Worm (Caenorhabditis elegans) whole organism, L4 larva: ENCODE results near the gene gcy-27.

Experiments used
- egl-27 ChIP-seq: sonication (generic microtip); optimal IDR thresholded peaks from 3 replicates; lab custom pipeline; 2017; ENCODE audit warnings: missing biosample characterization, missing genetic modification reagents, missing genetic modification characterization
- nhr-237 ChIP-seq: sonication (generic microtip); optimal IDR thresholded peaks from 2 replicates; lab custom pipeline; 2017; ENCODE audit warnings: missing biosample characterization, missing genetic modification characterization
- nhr-77 ChIP-seq: fragments of 150-350 bp; optimal IDR thresholded peaks from 2 replicates; lab custom pipeline; 2014; ENCODE audit warnings: missing biosample characterization, missing genetic modification characterization
- set-16 ChIP-seq: fragments of 200-800 bp; sonication (Bioruptor generic); IDR thresholded peaks from 2 replicates; pipeline ENCODE4 v1.3.6; 2022; ENCODE audit warnings: missing genetic modification reagents, missing genetic modification characterization, missing compliant biosample characterization

ce11 chrIV:17435228-17435627 lies 1.2 kb downstream of the gcy-27 start:
- no peak for TF ChIP-seq nhr-77 (tag; lab: Kevin White, UChicago)
- TF ChIP-seq set-16 (GFP tag; lab: Robert Waterston, UW): no peak
- no peak for TF ChIP-seq nhr-237
- TF ChIP-seq egl-27 (tag; lab: Kevin White, UChicago): no peak
